Worm (Caenorhabditis elegans) whole organism, L1 larva: ENCODE data around the gene srlf-24.

Source experiments
- C16A3.4 ChIP-seq: fragments of 150-350 bp; optimal IDR thresholded peaks from 2 replicates; lab custom pipeline; 2014; ENCODE audit warnings: missing biosample characterization, missing genetic modification characterization
- alr-1 ChIP-seq: fragments of 200-800 bp; sonication (Bioruptor generic); optimal IDR thresholded peaks from 2 replicates; lab custom pipeline; 2018; ENCODE audit warnings: borderline replicate concordance, mild to moderate bottlenecking, missing genetic modification characterization, missing compliant biosample characterization
- ceh-82 ChIP-seq, 3 experiments: fragments of 150-350 bp in 1 of 3; sonication (generic microtip) in 2 of 3; optimal IDR thresholded peaks; 2 replicates each; lab custom pipeline; 2014 to 2017; ENCODE audit warnings: missing biosample characterization in 3 of 3, missing genetic modification characterization in 3 of 3
- lin-15B ChIP-seq: fragments of 150-350 bp; sonication (generic microtip); optimal IDR thresholded peaks from 3 replicates; lab custom pipeline; 2014; ENCODE audit warnings: missing biosample characterization, missing genetic modification characterization
- nhr-28 ChIP-seq: fragments of 150-350 bp; optimal IDR thresholded peaks from 2 replicates; lab custom pipeline; 2014; ENCODE audit warnings: missing biosample characterization, missing genetic modification characterization
- nhr-71 ChIP-seq: sonication (generic microtip); optimal IDR thresholded peaks from 2 replicates; lab custom pipeline; 2016; ENCODE audit warnings: mild to moderate bottlenecking, missing genetic modification characterization, moderate library complexity, missing compliant biosample characterization
- rnt-1 ChIP-seq: sonication (generic microtip); optimal IDR thresholded peaks from 2 replicates; lab custom pipeline; 2016; ENCODE audit warnings: mild to moderate bottlenecking, missing genetic modification characterization, moderate library complexity, missing compliant biosample characterization

- TF ChIP-seq rnt-1 (tag; lab: Kevin White, UChicago) (peak; percentile 85), alr-1 (tag; lab: Kevin White, UChicago) (no peak), nhr-71 (tag; lab: Kevin White, UChicago) (peak; percentile 80), C16A3.4 (tag; lab: Kevin White, UChicago) (no peak), nhr-28 (no peak), ceh-82 (tag; optimal IDR thresholded peaks at IDR 0.05; lab: Kevin White, UChicago) (no peak), lin-15B (tag; lab: Kevin White, UChicago) (no peak)
Measured at ce11 chrIV:11063962-11064361, 41.7 kb downstream of the srlf-24 start, which contains the start of gene ttr-16.
